Fruit fly (Drosophila melanogaster): ENCODE results near the gene CG13000.
A peak's percentile ranks its signal among the peaks of the same experiment; 100 is the strongest.

DNA sequence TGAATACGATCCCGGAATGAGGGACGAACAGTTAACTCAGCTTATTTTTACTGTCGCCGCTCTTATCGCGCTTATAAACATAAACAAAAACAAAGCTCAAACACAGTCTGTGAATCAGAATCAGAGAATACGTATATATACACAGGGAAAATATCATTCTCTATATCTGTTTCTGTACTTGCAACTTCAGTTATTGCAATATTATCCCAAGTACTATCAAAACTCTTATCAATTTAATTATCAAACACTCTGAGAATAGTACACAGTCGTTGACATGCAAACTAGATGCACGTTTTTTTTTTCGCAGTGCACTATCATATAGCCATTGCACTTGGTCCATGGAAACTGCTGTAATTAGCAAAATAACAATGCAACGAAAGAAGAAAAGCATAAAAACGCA, 2.9 kb downstream of the CG13000 start:
- TF ChIP-seq Rel (GFP tag; optimal IDR thresholded peaks at IDR 0.05) (no peak), Rel (tag; optimal IDR thresholded peaks at IDR 0.05) (no peak), HLH106 (tag; optimal IDR thresholded peaks at IDR 0.05) (peak; percentile 67), psq (GFP tag; optimal IDR thresholded peaks at IDR 0.05) (peak; percentile 55), OdsH (GFP tag; optimal IDR thresholded peaks at IDR 0.05) (peak; percentile 58), N (GFP tag; optimal IDR thresholded peaks at IDR 0.05) (no peak), Dfd (GFP tag; optimal IDR thresholded peaks at IDR 0.05) (no peak), sv (GFP tag; optimal IDR thresholded peaks at IDR 0.05) (no peak), woc (GFP tag; optimal IDR thresholded peaks at IDR 0.05) (no peak), pan (optimal IDR thresholded peaks at IDR 0.05) (no peak), usp (GFP tag; optimal IDR thresholded peaks at IDR 0.05) (no peak), h (GFP tag; optimal IDR thresholded peaks at IDR 0.05) (peak; percentile 75)
